Fruit fly (Drosophila melanogaster): ENCODE data around the gene TBC1D23.

Gene TBC1D23

DNA sequence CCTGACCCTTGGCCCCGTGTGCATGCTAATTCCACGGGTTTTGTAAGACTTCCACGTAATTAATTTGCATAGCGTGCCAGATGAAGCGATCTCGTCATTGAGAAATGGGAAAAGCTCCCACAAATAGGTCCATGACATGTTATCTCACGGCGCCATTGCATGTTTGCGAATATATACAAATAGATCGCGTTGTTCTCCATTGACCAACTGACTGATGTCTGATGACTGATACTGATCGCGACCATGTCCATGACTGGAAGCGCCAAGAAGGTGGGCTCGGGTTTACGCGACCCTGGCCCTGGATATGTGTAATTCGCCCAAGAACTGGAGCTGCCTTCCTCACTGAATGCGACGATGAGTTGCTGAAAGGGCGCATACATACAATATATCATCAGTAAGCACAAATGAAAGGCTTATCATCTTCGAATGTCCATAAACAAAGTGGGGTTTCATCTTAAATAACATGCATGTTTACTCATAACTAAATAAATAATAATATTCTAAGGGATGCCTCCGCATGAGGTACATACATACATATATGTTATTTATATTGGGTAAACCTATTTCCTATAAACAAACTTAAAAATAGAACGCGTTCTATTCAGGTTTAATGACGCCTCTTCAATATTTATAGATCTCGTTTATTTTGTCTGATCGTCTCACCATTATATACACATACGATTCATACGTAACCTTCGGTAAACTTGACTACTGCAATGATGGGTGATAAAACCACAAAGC, 5.9 kb upstream of the TBC1D23 start (continued):
- TF ChIP-seq ind (GFP tag; optimal IDR thresholded peaks at IDR 0.05), result no peak
- TF ChIP-seq ham (GFP tag; IDR thresholded peaks at IDR 0.05), result no peak
- TF ChIP-seq CG31441 (GFP tag; IDR thresholded peaks at IDR 0.05), result peak; percentile 55; the same call in 1 of the 2 replicates
- TF ChIP-seq Doc2 (GFP tag; IDR thresholded peaks at IDR 0.05), result no peak
- TF ChIP-seq CG2678 (tag; optimal IDR thresholded peaks at IDR 0.05), result peak; percentile 72
- no peak for TF ChIP-seq bowl (GFP tag; IDR thresholded peaks at IDR 0.05)
- TF ChIP-seq CG11093 (GFP tag; IDR thresholded peaks at IDR 0.05), result no peak
- peak; percentile 37 for TF ChIP-seq CG7839 (tag; optimal IDR thresholded peaks at IDR 0.05)
- TF ChIP-seq YL-1 (GFP tag; optimal IDR thresholded peaks at IDR 0.05), result peak; percentile 5
- TF ChIP-seq repo (GFP tag; optimal IDR thresholded peaks at IDR 0.05), result no peak
- TF ChIP-seq sqz (GFP tag; optimal IDR thresholded peaks at IDR 0.05), result no peak
- no peak for TF ChIP-seq ttk (GFP tag; IDR thresholded peaks at IDR 0.05)
- no peak for TF ChIP-seq CG34224 (GFP tag; IDR thresholded peaks at IDR 0.05; ENCODE audit: partially characterized antibody)
- TF ChIP-seq Taf1 (GFP tag; IDR thresholded peaks at IDR 0.05), result no peak
- no peak for TF ChIP-seq dysf (GFP tag; IDR thresholded peaks at IDR 0.05)
- TF ChIP-seq CG3163 (GFP tag; optimal IDR thresholded peaks at IDR 0.05), result no peak
- TF ChIP-seq CG7745 (tag; optimal IDR thresholded peaks at IDR 0.05), result peak; percentile 74
- TF ChIP-seq Spps (tag; optimal IDR thresholded peaks at IDR 0.05), result peak; percentile 48
- TF ChIP-seq sens (GFP tag), result peak; percentile 88
- TF ChIP-seq Six4 (GFP tag; optimal IDR thresholded peaks at IDR 0.05), result no peak
- no peak for TF ChIP-seq Hmr (GFP tag; optimal IDR thresholded peaks at IDR 0.05)
- TF ChIP-seq zf30C (GFP tag; optimal IDR thresholded peaks at IDR 0.05), result no peak
- TF ChIP-seq Fer1 (GFP tag; optimal IDR thresholded peaks at IDR 0.05), result no peak
- TF ChIP-seq HLHmδ (GFP tag; optimal IDR thresholded peaks at IDR 0.05), result no peak
- TF ChIP-seq CG17568 (GFP tag; optimal IDR thresholded peaks at IDR 0.05), result peak; percentile 56
- no peak for TF ChIP-seq ap (GFP tag; IDR thresholded peaks at IDR 0.05)
- no peak for TF ChIP-seq CG12104 (GFP tag; optimal IDR thresholded peaks at IDR 0.05)
- no peak for TF ChIP-seq sug (tag; optimal IDR thresholded peaks at IDR 0.05)
- no peak for TF ChIP-seq tup (GFP tag; optimal IDR thresholded peaks at IDR 0.05)
- no peak for TF ChIP-seq insv (GFP tag; optimal IDR thresholded peaks at IDR 0.05)
- TF ChIP-seq fd64A (GFP tag; optimal IDR thresholded peaks at IDR 0.05), result peak; percentile 57
- no peak for TF ChIP-seq tx (GFP tag; optimal IDR thresholded peaks at IDR 0.05)

DNA sequence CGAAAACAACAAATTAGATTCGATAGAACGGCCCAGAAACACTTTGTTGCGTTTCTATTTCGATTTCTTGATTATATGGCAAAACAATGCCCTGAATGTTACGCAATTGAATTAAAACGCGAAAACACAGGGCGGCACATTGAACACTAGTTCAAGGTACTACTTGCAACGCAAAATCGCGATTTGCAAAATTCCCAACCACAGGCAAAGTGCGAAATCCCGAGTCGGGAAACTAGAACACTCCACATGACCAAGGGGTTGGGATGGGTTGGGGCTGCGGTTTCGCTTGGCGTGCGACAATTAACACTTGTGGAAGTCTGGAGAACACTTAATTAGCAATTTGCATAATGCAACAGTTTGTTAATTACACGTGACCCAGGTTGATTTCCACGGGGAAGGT, 4.9 kb upstream of the TBC1D23 start:
- TF ChIP-seq vnd (GFP tag; IDR thresholded peaks at IDR 0.05; ENCODE audit: partially characterized antibody), result 0 out of 3 replicates have a peak, but pooled peaks have one; percentile 22
- peak in 1 of 2 experiments; percentile 40 for TF ChIP-seq Pdp1 (GFP tag; optimal IDR thresholded peaks at IDR 0.05)
- TF ChIP-seq Ada2b (GFP tag; IDR thresholded peaks at IDR 0.05), result no peak
- TF ChIP-seq chinmo (GFP tag; IDR thresholded peaks at IDR 0.05; ENCODE audit: partially characterized antibody), result 0 out of 4 replicates have a peak, but pooled peaks have one; percentile 6

DNA sequence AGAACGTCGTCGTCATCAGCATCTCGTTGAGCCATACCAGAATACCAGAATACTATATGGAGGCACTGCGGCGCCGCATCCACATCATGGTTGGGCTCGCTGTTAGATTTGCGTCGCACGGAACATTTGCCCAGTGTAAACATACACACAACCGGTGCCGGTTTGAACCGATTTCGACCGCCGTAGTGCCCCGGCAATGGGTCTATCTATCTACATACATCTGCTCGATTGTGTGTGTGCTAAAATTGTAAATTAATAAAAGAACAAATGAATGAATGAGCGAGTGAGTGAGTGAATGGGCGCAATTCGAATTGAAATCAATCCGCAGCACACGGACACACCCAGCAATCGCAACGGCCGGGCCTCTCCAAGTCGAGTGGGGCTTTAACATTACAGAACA, 3.7 kb upstream of the TBC1D23 start:
- TF ChIP-seq Ets65A (GFP tag), result peak; percentile 16
- peak; percentile 76 for TF ChIP-seq CG34376 (GFP tag; optimal IDR thresholded peaks at IDR 0.05)
- TF ChIP-seq cwo (GFP tag; optimal IDR thresholded peaks at IDR 0.05), result peak; percentile 63
- no peak for TF ChIP-seq vfl (GFP tag; optimal IDR thresholded peaks at IDR 0.05)
- TF ChIP-seq grn (GFP tag; optimal IDR thresholded peaks at IDR 0.05), result peak; percentile 18
- TF ChIP-seq CG12659 (GFP tag; optimal IDR thresholded peaks at IDR 0.05), result peak; percentile 13
- peak; percentile 26 for TF ChIP-seq schlank (tag; optimal IDR thresholded peaks at IDR 0.05)
- TF ChIP-seq CG13287 (GFP tag; IDR thresholded peaks at IDR 0.05; ENCODE audit: partially characterized antibody), result no peak; the same call in 1 of the 2 replicates
- peak; percentile 31 for TF ChIP-seq sd (tag; optimal IDR thresholded peaks at IDR 0.05)
- TF ChIP-seq CG7786 (GFP tag; optimal IDR thresholded peaks at IDR 0.05), result no peak
- TF ChIP-seq Pdp1 (GFP tag; optimal IDR thresholded peaks at IDR 0.05), result peak in 1 of 2 experiments; percentile 26
- no peak for TF ChIP-seq CG14860 (GFP tag; IDR thresholded peaks at IDR 0.05; ENCODE audit: partially characterized antibody)
- peak; percentile 25 for TF ChIP-seq CG18599 (GFP tag; optimal IDR thresholded peaks at IDR 0.05)
- TF ChIP-seq lab (GFP tag; optimal IDR thresholded peaks at IDR 0.05), result peak; percentile 22

Data from whole organism, embryonic.